Fruit fly (Drosophila melanogaster): ENCODE results near the gene MED30.

Gene MED30

dm6 chr3L:624203-624914, 29.5 kb downstream of the MED30 start (continued):
- TF ChIP-seq repo (GFP tag; optimal IDR thresholded peaks at IDR 0.05) (no peak), z (GFP tag; IDR thresholded peaks at IDR 0.05) (peak; percentile 67; the same call in 1 of the 3 replicates), Deaf1 (tag; optimal IDR thresholded peaks at IDR 0.05) (peak; percentile 80), Ets65A (GFP tag) (peak; percentile 8), CG7987 (GFP tag; optimal IDR thresholded peaks at IDR 0.05) (no peak), luna (GFP tag; optimal IDR thresholded peaks at IDR 0.05) (no peak), CG43689 (GFP tag; IDR thresholded peaks at IDR 0.05) (no peak), vfl (GFP tag; optimal IDR thresholded peaks at IDR 0.05) (no peak), CG4820 (GFP tag; optimal IDR thresholded peaks at IDR 0.05) (no peak), HLH54F (GFP tag; optimal IDR thresholded peaks at IDR 0.05) (no peak), cato (GFP tag; optimal IDR thresholded peaks at IDR 0.05; ENCODE audit: borderline replicate concordance) (no peak), Xbp1 (GFP tag; optimal IDR thresholded peaks at IDR 0.05) (no peak), CG4730 (GFP tag; IDR thresholded peaks at IDR 0.05) (no peak), danr (GFP tag; IDR thresholded peaks at IDR 0.05) (no peak), CG18764 (GFP tag; optimal IDR thresholded peaks at IDR 0.05) (no peak), CG9817 (tag; optimal IDR thresholded peaks at IDR 0.05) (no peak), CG4360 (GFP tag; IDR thresholded peaks at IDR 0.05) (no peak), CG1603 (tag; optimal IDR thresholded peaks at IDR 0.05) (peak; percentile 18), D19B (GFP tag; optimal IDR thresholded peaks at IDR 0.05) (peak; percentile 39), ttk (GFP tag; IDR thresholded peaks at IDR 0.05) (no peak), CG15011 (GFP tag; optimal IDR thresholded peaks at IDR 0.05) (no peak), CG11247 (GFP tag; IDR thresholded peaks at IDR 0.05) (no peak), NFAT (GFP tag; IDR thresholded peaks at IDR 0.05) (no peak), insv (GFP tag; optimal IDR thresholded peaks at IDR 0.05) (no peak), CG5180 (GFP tag; optimal IDR thresholded peaks at IDR 0.05) (no peak), CG2202 (tag; optimal IDR thresholded peaks at IDR 0.05) (no peak), tll (GFP tag; optimal IDR thresholded peaks at IDR 0.05) (no peak), CG42726 (GFP tag; IDR thresholded peaks at IDR 0.05; ENCODE audit: partially characterized antibody) (no peak), CG13775 (GFP tag; optimal IDR thresholded peaks at IDR 0.05) (no peak), inv (GFP tag; IDR thresholded peaks at IDR 0.05; ENCODE audit: partially characterized antibody) (no peak), Med (GFP tag) (peak; percentile 11), Usf (GFP tag; optimal IDR thresholded peaks at IDR 0.05) (no peak), nau (GFP tag; optimal IDR thresholded peaks at IDR 0.05) (no peak), HHEX (GFP tag; optimal IDR thresholded peaks at IDR 0.05) (no peak), CG34376 (GFP tag; optimal IDR thresholded peaks at IDR 0.05) (no peak), hth (optimal IDR thresholded peaks at IDR 0.05) (peak; percentile 23), trh (GFP tag; optimal IDR thresholded peaks at IDR 0.05) (no peak), sens (GFP tag) (peak; percentile 42), gce (GFP tag; IDR thresholded peaks at IDR 0.05) (no peak), CG10274 (GFP tag; optimal IDR thresholded peaks at IDR 0.05) (no peak), Atf-2 (GFP tag; optimal IDR thresholded peaks at IDR 0.05) (no peak), mld (GFP tag; IDR thresholded peaks at IDR 0.05; ENCODE audit: partially characterized antibody) (no peak), fd96Cb (tag; optimal IDR thresholded peaks at IDR 0.05) (no peak), Dip2 (GFP tag; IDR thresholded peaks at IDR 0.05) (no peak), rib (GFP tag; IDR thresholded peaks at IDR 0.05) (no peak), salm (tag; optimal IDR thresholded peaks at IDR 0.05) (peak; percentile 1), CG10209 (GFP tag; optimal IDR thresholded peaks at IDR 0.05) (no peak), chinmo (GFP tag; IDR thresholded peaks at IDR 0.05; ENCODE audit: partially characterized antibody) (peak; percentile 58; the same call in 1 of the 4 replicates), CG4707 (GFP tag; optimal IDR thresholded peaks at IDR 0.05) (no peak), mam (GFP tag; optimal IDR thresholded peaks at IDR 0.05) (no peak)

Data from whole organism, embryonic.